Fruit fly (Drosophila melanogaster): ENCODE results near the gene CG4440.

The CG4440 gene

DNA sequence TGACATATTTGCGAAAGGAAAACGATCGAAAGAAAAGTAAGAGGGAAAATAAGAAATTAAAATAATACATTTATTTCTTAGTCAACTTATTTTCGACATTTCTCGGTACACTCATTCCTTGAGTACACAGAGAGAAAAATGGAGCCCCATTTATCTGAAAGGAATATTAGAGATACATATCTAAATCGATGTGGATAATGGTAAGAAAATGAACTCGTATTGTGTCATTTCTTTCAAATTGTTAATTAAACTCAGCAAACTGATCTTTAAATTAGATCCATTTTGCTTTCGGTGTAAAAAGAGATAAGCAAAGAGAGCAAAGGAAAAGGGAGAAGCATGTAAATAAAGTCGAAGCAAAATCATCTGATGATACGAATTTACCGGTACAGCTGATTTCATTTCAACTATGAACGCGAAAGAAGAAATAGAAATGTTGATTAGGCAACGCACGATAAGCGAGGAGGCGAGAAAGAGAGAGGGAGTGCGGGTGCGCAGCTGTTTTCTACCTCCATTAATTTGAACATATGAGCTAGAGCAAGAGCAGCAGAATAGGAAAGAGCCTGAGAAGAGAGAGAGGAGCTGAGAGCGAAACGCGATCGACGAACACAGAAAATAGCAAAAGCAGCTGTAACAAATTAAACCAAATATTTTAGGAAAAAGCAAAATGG lies 43.9 kb upstream of the CG4440 start (continued):
- no peak for TF ChIP-seq unc-4 (GFP tag; IDR thresholded peaks at IDR 0.05; ENCODE audit: partially characterized antibody)
- no peak for TF ChIP-seq prd (optimal IDR thresholded peaks at IDR 0.05)
- no peak for TF ChIP-seq prd (GFP tag; IDR thresholded peaks at IDR 0.05)
- TF ChIP-seq Ssrp (tag; optimal IDR thresholded peaks at IDR 0.05): peak; percentile 91
- TF ChIP-seq CG18262 (tag; optimal IDR thresholded peaks at IDR 0.05): peak; percentile 86
- peak; percentile 77 for TF ChIP-seq CG7987 (GFP tag; optimal IDR thresholded peaks at IDR 0.05)
- TF ChIP-seq Dll (GFP tag; IDR thresholded peaks at IDR 0.05; ENCODE audit: partially characterized antibody): no peak
- TF ChIP-seq emc (GFP tag; optimal IDR thresholded peaks at IDR 0.05): peak; percentile 73
- TF ChIP-seq CG17361 (GFP tag; IDR thresholded peaks at IDR 0.05): no peak
- TF ChIP-seq CG17359 (tag; optimal IDR thresholded peaks at IDR 0.05): peak; percentile 94
- TF ChIP-seq ind (GFP tag; optimal IDR thresholded peaks at IDR 0.05): peak; percentile 89
- peak; percentile 87 for TF ChIP-seq Spps (tag; optimal IDR thresholded peaks at IDR 0.05)
- peak; percentile 71 for TF ChIP-seq Dad (GFP tag; optimal IDR thresholded peaks at IDR 0.05)
- peak; percentile 98 for TF ChIP-seq sens (GFP tag)
- TF ChIP-seq CG12769 (tag; optimal IDR thresholded peaks at IDR 0.05): peak; percentile 92
- TF ChIP-seq CG3407 (GFP tag; optimal IDR thresholded peaks at IDR 0.05): peak; percentile 59
- TF ChIP-seq CG1602 (GFP tag; optimal IDR thresholded peaks at IDR 0.05): peak; percentile 86
- TF ChIP-seq CG4617 (GFP tag; optimal IDR thresholded peaks at IDR 0.05; ENCODE audit: borderline replicate concordance): peak; percentile 61
- no peak for TF ChIP-seq cas (GFP tag; IDR thresholded peaks at IDR 0.05)
- peak; percentile 84 for TF ChIP-seq CG18476 (GFP tag; optimal IDR thresholded peaks at IDR 0.05)
- peak; percentile 81 for TF ChIP-seq CG9876 (GFP tag; optimal IDR thresholded peaks at IDR 0.05)
- TF ChIP-seq dysf (GFP tag; IDR thresholded peaks at IDR 0.05): no peak
- TF ChIP-seq CG1832 (GFP tag; optimal IDR thresholded peaks at IDR 0.05): peak; percentile 66
- TF ChIP-seq sc (optimal IDR thresholded peaks at IDR 0.05): no peak
- peak; percentile 66 for TF ChIP-seq sc (GFP tag; optimal IDR thresholded peaks at IDR 0.05)
- TF ChIP-seq gsb-n (tag; optimal IDR thresholded peaks at IDR 0.05): peak; percentile 80
- peak; percentile 2 to 92 for TF ChIP-seq bsh (GFP tag; optimal IDR thresholded peaks at IDR 0.05)
- peak; percentile 73 for TF ChIP-seq nerfin-1 (tag; optimal IDR thresholded peaks at IDR 0.05)
- peak; percentile 50 for TF ChIP-seq NK7.1 (GFP tag; optimal IDR thresholded peaks at IDR 0.05)

DNA sequence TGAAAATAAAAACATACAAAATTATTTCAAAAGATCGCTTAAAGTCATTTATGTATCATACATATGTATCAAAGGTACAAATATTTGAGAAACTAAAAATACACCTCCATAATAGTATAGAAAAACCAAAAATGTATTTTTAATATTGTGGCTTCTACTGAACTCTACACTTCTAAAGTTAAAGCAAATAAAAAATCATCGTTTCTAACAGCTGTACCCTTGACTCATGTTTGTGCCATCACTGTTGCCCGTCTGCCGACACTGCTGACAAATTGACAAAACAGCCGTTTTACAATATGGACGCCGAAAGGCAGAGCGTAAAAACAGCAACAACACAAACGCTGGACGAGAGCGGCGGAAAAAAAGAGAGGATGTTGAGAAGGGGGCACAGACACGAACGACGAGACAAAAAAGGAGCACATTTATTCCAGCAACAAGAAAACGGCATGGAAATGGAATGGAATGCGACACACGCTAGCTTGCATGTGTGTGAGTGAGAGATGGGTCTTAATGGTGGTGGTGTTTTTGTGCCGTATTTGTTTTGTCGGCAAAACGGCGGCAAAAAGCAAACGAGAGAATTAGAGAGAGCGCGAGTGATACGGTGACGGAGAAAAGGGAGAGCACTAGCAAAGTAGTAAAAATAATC lies 43.2 kb upstream of the CG4440 start:
- no peak for TF ChIP-seq ssp (GFP tag; IDR thresholded peaks at IDR 0.05)
- no peak for TF ChIP-seq CG2129 (GFP tag; IDR thresholded peaks at IDR 0.05; ENCODE audit: partially characterized antibody)
- TF ChIP-seq twi (tag; optimal IDR thresholded peaks at IDR 0.05): peak; percentile 63
- peak; percentile 15 for TF ChIP-seq CG12236 (GFP tag; optimal IDR thresholded peaks at IDR 0.05)
- no peak for TF ChIP-seq E2f1 (GFP tag; IDR thresholded peaks at IDR 0.05)
- peak; percentile 88 for TF ChIP-seq shn (GFP tag; optimal IDR thresholded peaks at IDR 0.05)
- peak; percentile 72 for TF ChIP-seq Side (GFP tag; optimal IDR thresholded peaks at IDR 0.05)
- TF ChIP-seq Camta (GFP tag; optimal IDR thresholded peaks at IDR 0.05): peak; percentile 79
- no peak for TF ChIP-seq luna (GFP tag; optimal IDR thresholded peaks at IDR 0.05)
- TF ChIP-seq onecut (GFP tag; IDR thresholded peaks at IDR 0.05): peak; percentile 96
- peak; percentile 74 for TF ChIP-seq run (tag; optimal IDR thresholded peaks at IDR 0.05)
- peak; percentile 65 for TF ChIP-seq CG3163 (GFP tag; optimal IDR thresholded peaks at IDR 0.05)
- TF ChIP-seq CG13123 (GFP tag; optimal IDR thresholded peaks at IDR 0.05): peak; percentile 73
- TF ChIP-seq her (GFP tag; optimal IDR thresholded peaks at IDR 0.05): peak; percentile 74
- peak; percentile 48 for TF ChIP-seq oc (tag; optimal IDR thresholded peaks at IDR 0.05)
- TF ChIP-seq Kr (GFP tag; optimal IDR thresholded peaks at IDR 0.05): no peak
- TF ChIP-seq CG9817 (tag; optimal IDR thresholded peaks at IDR 0.05): peak; percentile 74
- TF ChIP-seq MTF-1 (GFP tag; optimal IDR thresholded peaks at IDR 0.05; ENCODE audit: borderline replicate concordance): peak; percentile 13
- TF ChIP-seq Atf3 (GFP tag; optimal IDR thresholded peaks at IDR 0.05): peak; percentile 85
- TF ChIP-seq Hr51 (GFP tag; optimal IDR thresholded peaks at IDR 0.05): peak; percentile 77 to 90
- peak; percentile 51 for TF ChIP-seq tin (GFP tag; optimal IDR thresholded peaks at IDR 0.05)
